Fruit fly (Drosophila melanogaster): ENCODE data around the gene Hs2st.

- TF ChIP-seq h (optimal IDR thresholded peaks at IDR 0.05) (no peak), ttk (optimal IDR thresholded peaks at IDR 0.05) (no peak), psq (optimal IDR thresholded peaks at IDR 0.05) (no peak), Myc (optimal IDR thresholded peaks at IDR 0.05) (no peak)
Measured at dm6 chr2L:19444734-19445140, at the start of gene Hs2st.

Data from Kc167 (cell line).